Worm (Caenorhabditis elegans) whole organism, young adult: ENCODE results near the gene dot-1.4.

Source experiments
- B0019.2 ChIP-seq: fragments of 200-800 bp; sonication (Bioruptor generic); conservative IDR thresholded peaks from 2 replicates; pipeline ENCODE4 v1.3.6; 2022; ENCODE audit warnings: missing genetic modification reagents, missing genetic modification characterization, missing compliant biosample characterization
- C17E4.6 ChIP-seq: fragments of 200-800 bp; sonication (Bioruptor generic); IDR thresholded peaks from 2 replicates; pipeline ENCODE4 v1.3.6; 2022; ENCODE audit warnings: missing genetic modification reagents, missing genetic modification characterization, missing compliant biosample characterization
- let-526 ChIP-seq: fragments of 200-800 bp; sonication (Bioruptor generic); IDR thresholded peaks from 2 replicates; pipeline ENCODE4 v1.3.6; 2022; ENCODE audit warnings: missing genetic modification reagents, missing genetic modification characterization, missing compliant biosample characterization
- mxl-1 ChIP-seq: sonication (generic microtip); optimal IDR thresholded peaks from 2 replicates; lab custom pipeline; 2016; ENCODE audit warnings: missing genetic modification characterization, missing compliant biosample characterization
- tbp1 ChIP-seq: fragments of 200-800 bp; sonication (Bioruptor generic); optimal IDR thresholded peaks from 2 replicates; lab custom pipeline; 2018; ENCODE audit warnings: mild to moderate bottlenecking, missing genetic modification characterization, missing compliant biosample characterization
- unc-62 ChIP-seq: fragments of 150-350 bp; optimal IDR thresholded peaks from 2 replicates; lab custom pipeline; 2014; ENCODE audit warnings: missing biosample characterization, missing genetic modification reagents, missing genetic modification characterization
- ztf-6 ChIP-seq: fragments of 200-800 bp; sonication (Bioruptor generic); IDR thresholded peaks from 2 replicates; pipeline ENCODE4 v1.3.6; 2022; ENCODE audit warnings: missing genetic modification reagents, missing genetic modification characterization, missing compliant biosample characterization

DNA sequence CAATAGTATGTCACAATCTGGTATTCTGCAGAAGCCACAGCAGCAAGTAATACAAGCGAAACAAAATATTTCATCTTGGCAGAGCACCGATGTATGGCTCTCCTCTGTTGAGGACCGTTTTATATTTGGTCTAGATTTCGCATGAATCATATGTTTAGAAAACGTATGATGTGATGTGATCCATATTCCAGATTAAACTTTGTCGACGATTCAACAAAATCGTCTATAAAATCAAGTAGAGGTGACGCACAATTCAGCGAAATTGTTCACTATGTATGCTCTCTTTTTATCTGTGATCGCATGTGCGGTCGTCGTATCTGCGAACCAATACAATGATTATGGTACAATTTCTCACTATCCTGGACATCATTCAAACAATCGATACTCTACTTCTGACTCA is 51.6 kb downstream of the dot-1.4 start, which contains the start of the genes Y62H9A.3 and Y62H9A.4:
- no peak for TF ChIP-seq ztf-6 (GFP tag; lab: Robert Waterston, UW)
- no peak for TF ChIP-seq C17E4.6 (GFP tag; lab: Robert Waterston, UW)
- TF ChIP-seq mxl-1 = no peak
- no peak for TF ChIP-seq tbp1 (GFP tag; lab: Kevin White, UChicago)
- TF ChIP-seq let-526 = no peak
- TF ChIP-seq unc-62 (GFP tag; lab: Kevin White, UChicago) = no peak
- no peak for TF ChIP-seq B0019.2 (GFP tag; lab: Robert Waterston, UW)
